Worm (Caenorhabditis elegans) whole organism, L2 larva: ENCODE data around the gene ugt-39.

Experiments used
- Y55F3AM.14 ChIP-seq: fragments of 200-800 bp; sonication (Bioruptor generic); optimal IDR thresholded peaks from 2 replicates; lab custom pipeline; 2018; ENCODE audit warnings: mild to moderate bottlenecking, missing genetic modification characterization, missing compliant biosample characterization
- ceh-16 ChIP-seq: fragments of 150-350 bp; optimal IDR thresholded peaks from 2 replicates; lab custom pipeline; 2014; ENCODE audit warnings: missing biosample characterization, missing genetic modification characterization
- lsy-2 ChIP-seq, 2 experiments: fragments of 150-350 bp in 1 of 2; sonication (generic microtip) in 1 of 2; optimal IDR thresholded peaks; 2 replicates each; lab custom pipeline; 2014 to 2017; ENCODE audit warnings: missing biosample characterization in 2 of 2, missing genetic modification characterization in 2 of 2
- mdl-1 ChIP-seq, 2 experiments: fragments of 150-350 bp in 1 of 2; sonication (generic microtip) in 1 of 2; optimal IDR thresholded peaks; 2 replicates each; lab custom pipeline; 2017; ENCODE audit warnings: missing biosample characterization in 2 of 2, missing genetic modification characterization in 2 of 2
- nhr-237 ChIP-seq: fragments of 150-350 bp; optimal IDR thresholded peaks from 2 replicates; lab custom pipeline; 2014; ENCODE audit warnings: missing biosample characterization, missing genetic modification characterization
- unc-39 ChIP-seq: fragments of 150-350 bp; optimal IDR thresholded peaks from 2 replicates; lab custom pipeline; 2014; ENCODE audit warnings: missing biosample characterization, missing genetic modification characterization

DNA sequence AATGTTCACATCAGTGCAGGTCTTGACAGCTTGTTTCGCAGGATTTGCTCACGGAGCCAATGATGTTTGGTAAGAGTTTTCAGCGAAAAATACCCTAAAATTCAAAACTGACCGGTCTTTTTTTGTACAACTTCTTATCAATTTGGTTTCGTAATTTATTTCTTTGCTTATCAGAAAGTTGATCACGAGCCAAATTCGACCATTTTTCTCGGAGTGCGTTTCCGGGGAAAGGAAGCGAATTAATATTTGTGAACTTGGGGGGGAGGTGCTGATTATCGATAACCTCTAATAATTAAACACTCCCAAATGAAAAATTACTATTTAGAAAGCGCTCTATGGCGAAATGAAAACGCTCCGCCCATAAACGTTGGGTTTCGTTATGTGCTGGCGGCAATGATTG is 29.7 kb downstream of the ugt-39 start:
- TF ChIP-seq mdl-1 (tag; optimal IDR thresholded peaks at IDR 0.05; lab: Kevin White, UChicago) (no peak), Y55F3AM.14 (GFP tag; lab: Kevin White, UChicago) (no peak), unc-39 (no peak), ceh-16 (tag; lab: Kevin White, UChicago) (no peak), lsy-2 (tag; optimal IDR thresholded peaks at IDR 0.05; lab: Kevin White, UChicago) (no peak), nhr-237 (no peak)
